Worm (Caenorhabditis elegans) whole organism, late embryonic: ENCODE measurements around the gene R07B7.10.

ENCODE experiments used
- C08G9.2 ChIP-seq: sonication (generic microtip); optimal IDR thresholded peaks from 2 replicates; lab custom pipeline; 2016; ENCODE audit warnings: mild to moderate bottlenecking, missing genetic modification characterization, moderate library complexity, missing compliant biosample characterization
- K09A11.1 ChIP-seq: sonication (generic microtip); optimal IDR thresholded peaks from 2 replicates; lab custom pipeline; 2017; ENCODE audit warnings: antibody characterized with exemption, mild to moderate bottlenecking, missing genetic modification characterization, missing compliant biosample characterization; ENCODE audit not compliant: insufficient read depth
- T23F11.4 ChIP-seq: fragments of 200-800 bp; sonication (Bioruptor generic); optimal IDR thresholded peaks from 2 replicates; lab custom pipeline; 2018; ENCODE audit warnings: mild to moderate bottlenecking, missing genetic modification characterization, missing compliant biosample characterization
- ceh-14 ChIP-seq: sonication (generic microtip); optimal IDR thresholded peaks from 2 replicates; lab custom pipeline; 2016; ENCODE audit warnings: missing genotype, missing genetic modification characterization, missing compliant biosample characterization
- ceh-18 ChIP-seq: sonication (generic microtip); optimal IDR thresholded peaks from 2 replicates; lab custom pipeline; 2016; ENCODE audit warnings: missing genetic modification characterization, missing compliant biosample characterization
- ceh-19 ChIP-seq: fragments of 200-800 bp; sonication (Bioruptor generic); optimal IDR thresholded peaks from 2 replicates; lab custom pipeline; 2018; ENCODE audit warnings: mild to moderate bottlenecking, missing genetic modification characterization, missing compliant biosample characterization
- ceh-2 ChIP-seq: sonication (generic microtip); optimal IDR thresholded peaks from 2 replicates; lab custom pipeline; 2016; ENCODE audit warnings: missing genotype, missing genetic modification characterization, missing compliant biosample characterization
- ceh-22 ChIP-seq: sonication (generic microtip); optimal IDR thresholded peaks from 2 replicates; lab custom pipeline; 2017; ENCODE audit warnings: missing biosample characterization, missing genetic modification characterization
- ceh-24 ChIP-seq: sonication (generic microtip); optimal IDR thresholded peaks from 2 replicates; lab custom pipeline; 2016; ENCODE audit warnings: mild to moderate bottlenecking, missing genetic modification characterization, missing compliant biosample characterization
- ceh-30 ChIP-seq: fragments of 150-350 bp; optimal IDR thresholded peaks from 2 replicates; lab custom pipeline; 2014; ENCODE audit warnings: missing biosample characterization, missing genetic modification characterization
- ceh-34 ChIP-seq: sonication (generic microtip); optimal IDR thresholded peaks from 2 replicates; lab custom pipeline; 2016; ENCODE audit warnings: mild to moderate bottlenecking, missing genetic modification characterization, missing compliant biosample characterization
- ceh-48 ChIP-seq: sonication (generic microtip); optimal IDR thresholded peaks from 2 replicates; lab custom pipeline; 2016; ENCODE audit warnings: missing genetic modification characterization, inconsistent platforms, missing compliant biosample characterization
- ceh-9 ChIP-seq: sonication (generic microtip); optimal IDR thresholded peaks from 2 replicates; lab custom pipeline; 2016; ENCODE audit warnings: mild to moderate bottlenecking, missing genetic modification characterization, inconsistent platforms, missing compliant biosample characterization
- che-1 ChIP-seq: sonication (generic microtip); optimal IDR thresholded peaks from 2 replicates; lab custom pipeline; 2016; ENCODE audit warnings: mild to moderate bottlenecking, missing genetic modification characterization, missing compliant biosample characterization
- dmd-4 ChIP-seq: sonication (generic microtip); optimal IDR thresholded peaks from 2 replicates; lab custom pipeline; 2016; ENCODE audit warnings: borderline replicate concordance, missing genetic modification characterization, missing compliant biosample characterization
- elt-2 ChIP-seq: sonication (generic microtip); optimal IDR thresholded peaks from 2 replicates; lab custom pipeline; 2016; ENCODE audit warnings: missing genetic modification reagents, missing genetic modification characterization, missing compliant biosample characterization
- ets-4 ChIP-seq: sonication (generic microtip); optimal IDR thresholded peaks from 2 replicates; lab custom pipeline; 2016; ENCODE audit warnings: missing genetic modification characterization, missing compliant biosample characterization
- fax-1 ChIP-seq: sonication (generic microtip); optimal IDR thresholded peaks from 2 replicates; lab custom pipeline; 2016; ENCODE audit warnings: missing genotype, missing genetic modification characterization, missing compliant biosample characterization
- fkh-10 ChIP-seq: fragments of 150-350 bp; optimal IDR thresholded peaks from 2 replicates; lab custom pipeline; 2014; ENCODE audit warnings: missing biosample characterization, missing genetic modification reagents, missing genetic modification characterization
- hlh-30 ChIP-seq: sonication (generic microtip); optimal IDR thresholded peaks from 2 replicates; lab custom pipeline; 2017; ENCODE audit warnings: antibody characterized with exemption, missing genetic modification characterization, missing compliant biosample characterization; ENCODE audit not compliant: insufficient read depth
- hlh-6 ChIP-seq: sonication (generic microtip); optimal IDR thresholded peaks from 2 replicates; lab custom pipeline; 2016; ENCODE audit warnings: missing genotype, missing genetic modification characterization, missing compliant biosample characterization
- lim-6 ChIP-seq: sonication (generic microtip); optimal IDR thresholded peaks from 2 replicates; lab custom pipeline; 2016; ENCODE audit warnings: missing genetic modification characterization, missing compliant biosample characterization
- lin-11 ChIP-seq: fragments of 200-800 bp; sonication (Bioruptor generic); optimal IDR thresholded peaks from 2 replicates; lab custom pipeline; 2018; ENCODE audit warnings: mild to moderate bottlenecking, missing genetic modification characterization, missing compliant biosample characterization
- madf-2 ChIP-seq: sonication (generic microtip); optimal IDR thresholded peaks from 2 replicates; lab custom pipeline; 2017; ENCODE audit warnings: missing genetic modification characterization, missing compliant biosample characterization
- npax-4 ChIP-seq: sonication (generic microtip); optimal IDR thresholded peaks from 2 replicates; lab custom pipeline; 2016; ENCODE audit warnings: missing genetic modification characterization, missing compliant biosample characterization
- odd-2 ChIP-seq: sonication (generic microtip); optimal IDR thresholded peaks from 2 replicates; lab custom pipeline; 2017; ENCODE audit warnings: antibody characterized with exemption, mild to moderate bottlenecking, missing genetic modification characterization, missing compliant biosample characterization
- pag-3 ChIP-seq: sonication (generic microtip); optimal IDR thresholded peaks from 2 replicates; lab custom pipeline; 2016; ENCODE audit warnings: missing compliant biosample characterization, missing genetic modification characterization, borderline replicate concordance
- pax-1 ChIP-seq: fragments of 150-350 bp; optimal IDR thresholded peaks from 2 replicates; lab custom pipeline; 2014; ENCODE audit warnings: missing biosample characterization, missing genetic modification characterization
- pha-2 ChIP-seq: sonication (generic microtip); optimal IDR thresholded peaks from 2 replicates; lab custom pipeline; 2017; ENCODE audit warnings: mild to moderate bottlenecking, missing genetic modification characterization, missing compliant biosample characterization
- pros-1 ChIP-seq: fragments of 150-350 bp; optimal IDR thresholded peaks from 2 replicates; lab custom pipeline; 2014; ENCODE audit warnings: missing biosample characterization, missing genetic modification reagents, missing genetic modification characterization
- rnt-1 ChIP-seq: sonication (generic microtip); optimal IDR thresholded peaks from 2 replicates; lab custom pipeline; 2016; ENCODE audit warnings: missing genetic modification characterization, missing compliant biosample characterization
- sdc-2 ChIP-seq: sonication (generic microtip); optimal IDR thresholded peaks from 2 replicates; lab custom pipeline; 2016; ENCODE audit warnings: missing genotype, missing genetic modification characterization, missing compliant biosample characterization
- sox-2 ChIP-seq: fragments of 200-800 bp; sonication (Bioruptor generic); IDR thresholded peaks from 2 replicates; pipeline ENCODE4 v1.3.6; 2022; ENCODE audit warnings: missing genetic modification reagents, missing genetic modification characterization, missing compliant biosample characterization
- syd-9 ChIP-seq: sonication (generic microtip); optimal IDR thresholded peaks from 2 replicates; lab custom pipeline; 2016; ENCODE audit warnings: mild to moderate bottlenecking, missing genetic modification characterization, moderate library complexity, missing compliant biosample characterization
- tbx-2 ChIP-seq: sonication (generic microtip); optimal IDR thresholded peaks from 2 replicates; lab custom pipeline; 2016; ENCODE audit warnings: missing genetic modification characterization, missing compliant biosample characterization
- tbx-7 ChIP-seq: sonication (generic microtip); optimal IDR thresholded peaks from 2 replicates; lab custom pipeline; 2016; ENCODE audit warnings: missing genotype, missing genetic modification characterization, missing compliant biosample characterization
- unc-3 ChIP-seq, 2 experiments: fragments of 200-800 bp in 1 of 2; sonication (Bioruptor generic) in 1 of 2; sonication (generic microtip) in 1 of 2; conservative IDR thresholded peaks in 1 of 2; optimal IDR thresholded peaks in 1 of 2; 2 replicates each; pipeline versions ENCODE4 v1.3.6 to Lab custom; 2016 to 2022; ENCODE audit warnings: missing compliant biosample characterization in 2 of 2, missing genetic modification characterization in 2 of 2, missing genetic modification reagents in 1 of 2
- unc-42 ChIP-seq: sonication (generic microtip); optimal IDR thresholded peaks from 2 replicates; lab custom pipeline; 2016; ENCODE audit warnings: missing genotype, missing genetic modification characterization, missing compliant biosample characterization
- unc-55 ChIP-seq: sonication (generic microtip); optimal IDR thresholded peaks from 2 replicates; lab custom pipeline; 2017; ENCODE audit warnings: missing biosample characterization, missing genetic modification reagents, missing genetic modification characterization
- zip-5 ChIP-seq: sonication (generic microtip); optimal IDR thresholded peaks from 2 replicates; lab custom pipeline; 2016; ENCODE audit warnings: missing genetic modification characterization, missing compliant biosample characterization

Gene R07B7.10

ce11 chrV:12065369-12065768, 17.6 kb upstream of the R07B7.10 start, which contains the start of gene pqn-53:
pqn-53 (minus strand) TSS chrV:12065391.
- TF ChIP-seq zip-5 (tag; lab: Kevin White, UChicago) (no peak), hlh-30 (tag; lab: Kevin White, UChicago) (peak; percentile 65), ceh-22 (no peak), unc-55 (peak; percentile 17), ceh-34 (tag; lab: Kevin White, UChicago) (no peak), rnt-1 (tag; lab: Kevin White, UChicago) (peak; percentile 8), pax-1 (no peak)

ce11 chrV:12065859-12066258, 17.2 kb upstream of the R07B7.10 start:
- TF ChIP-seq hlh-30 (tag; lab: Kevin White, UChicago) (peak; percentile 86), pros-1 (no peak)

- TF ChIP-seq odd-2 (no peak), hlh-6 (tag; lab: Kevin White, UChicago) (no peak), che-1 (tag; lab: Kevin White, UChicago) (no peak)
These were observed 14.6 kb upstream of the R07B7.10 start, which contains the start of gene kmo-2 for ce11 chrV:12068437-12068836. kmo-2 (minus strand) TSS chrV:12068537.

ce11 chrV:12070419-12070818, 12.6 kb upstream of the R07B7.10 start, which contains the start of gene kmo-1:
kmo-1 (minus strand) TSS chrV:12070519.
- TF ChIP-seq ceh-48 (tag; lab: Kevin White, UChicago) (no peak), ceh-34 (tag; lab: Kevin White, UChicago) (no peak), ceh-30 (tag; lab: Kevin White, UChicago) (no peak), pag-3 (tag; lab: Kevin White, UChicago) (no peak), madf-2 (tag; lab: Kevin White, UChicago) (no peak), pros-1 (no peak), ets-4 (no peak), lin-11 (tag; lab: Kevin White, UChicago) (no peak), C08G9.2 (tag; lab: Kevin White, UChicago) (no peak), tbx-7 (no peak), tbx-2 (no peak), sdc-2 (no peak), zip-5 (tag; lab: Kevin White, UChicago) (no peak), ceh-9 (tag; lab: Kevin White, UChicago) (no peak), elt-2 (tag; lab: Kevin White, UChicago) (no peak), npax-4 (tag; lab: Kevin White, UChicago) (no peak), ceh-19 (GFP tag; lab: Kevin White, UChicago) (no peak), ceh-22 (no peak)

ce11 chrV:12071483-12071882, 11.5 kb upstream of the R07B7.10 start:
- TF ChIP-seq ceh-14 (tag; lab: Kevin White, UChicago) = no peak
- no peak for TF ChIP-seq elt-2 (tag; lab: Kevin White, UChicago)
- TF ChIP-seq sox-2 (GFP tag; lab: Robert Waterston, UW) = no peak
- TF ChIP-seq syd-9 (tag; lab: Kevin White, UChicago) = no peak
- no peak for TF ChIP-seq fkh-10
- TF ChIP-seq fax-1 (tag; lab: Kevin White, UChicago) = no peak
- TF ChIP-seq lim-6 (tag; lab: Kevin White, UChicago) = no peak
- no peak for TF ChIP-seq pha-2
- no peak for TF ChIP-seq K09A11.1
- no peak for TF ChIP-seq ceh-24
- no peak for TF ChIP-seq hlh-6 (tag; lab: Kevin White, UChicago)
- TF ChIP-seq pag-3 (tag; lab: Kevin White, UChicago) = no peak
- TF ChIP-seq ceh-18 (tag; lab: Kevin White, UChicago) = no peak
- TF ChIP-seq unc-42 (tag; lab: Kevin White, UChicago) = no peak
- no peak for TF ChIP-seq T23F11.4
- TF ChIP-seq ceh-2 (tag; lab: Kevin White, UChicago) = no peak
- no peak for TF ChIP-seq unc-3 (GFP tag; conservative IDR thresholded peaks at IDR 0.05; lab: Robert Waterston, UW)
- no peak for TF ChIP-seq unc-3 (tag; optimal IDR thresholded peaks at IDR 0.05; lab: Kevin White, UChicago)
- no peak for TF ChIP-seq dmd-4 (tag; lab: Kevin White, UChicago)
